Worm (Caenorhabditis elegans): ENCODE data around the gene Y97E10AL.1.

The Y97E10AL.1 gene

ce11 chrV:8028825-8029489, 43.0 kb downstream of the Y97E10AL.1 start, which contains the start of gene oma-2:
TSS of gene oma-2 (plus strand) at chrV:8029439.
- TF ChIP-seq lsy-2 (tag; optimal IDR thresholded peaks at IDR 0.05) (peak in 1 of 2 experiments; percentile 25), zfp-2 (tag; optimal IDR thresholded peaks at IDR 0.05) (no peak), lin-13 (GFP tag; optimal IDR thresholded peaks at IDR 0.05) (peak; percentile 33), F49E8.2 (tag; optimal IDR thresholded peaks at IDR 0.05; ENCODE audit: borderline replicate concordance) (peak; percentile 35), lin-38 (GFP tag; IDR thresholded peaks at IDR 0.05) (peak; percentile 34), unc-130 (GFP tag; optimal IDR thresholded peaks at IDR 0.05) (peak; percentile 33)

ce11 chrV:8031121-8031520, 45.2 kb downstream of the Y97E10AL.1 start, which contains the start of gene vars-1:
TSS of gene vars-1 (plus strand) at chrV:8031411.
- TF ChIP-seq aha-1 (tag): peak; percentile 11
- no peak for TF ChIP-seq lin-29 (GFP tag; IDR thresholded peaks at IDR 0.05)
- TF ChIP-seq egl-43 (GFP tag; IDR thresholded peaks at IDR 0.05): no peak
- TF ChIP-seq F10B5.3 (tag; optimal IDR thresholded peaks at IDR 0.05): no peak
- peak in 1 of 2 experiments; percentile 71 for TF ChIP-seq lsy-2 (tag; optimal IDR thresholded peaks at IDR 0.05)
- no peak for TF ChIP-seq lin-39 (tag; optimal IDR thresholded peaks at IDR 0.05)
- peak; percentile 7 for TF ChIP-seq F49E8.2 (tag; optimal IDR thresholded peaks at IDR 0.05; ENCODE audit: borderline replicate concordance)
- TF ChIP-seq mep-1 (tag; optimal IDR thresholded peaks at IDR 0.05): peak; percentile 17
- TF ChIP-seq Y5F2A.4 (GFP tag; optimal IDR thresholded peaks at IDR 0.05): no peak
- TF ChIP-seq ama-1 (optimal IDR thresholded peaks at IDR 0.05): peak; percentile 33
- no peak for TF ChIP-seq T26A8.4 (GFP tag; IDR thresholded peaks at IDR 0.05)
- no peak for TF ChIP-seq hif-1 (tag; optimal IDR thresholded peaks at IDR 0.05)
- no peak for TF ChIP-seq lim-7 (GFP tag; IDR thresholded peaks at IDR 0.05)
- TF ChIP-seq nhr-28 (tag; optimal IDR thresholded peaks at IDR 0.05): peak; percentile 38
- TF ChIP-seq ZK546.5 (tag; optimal IDR thresholded peaks at IDR 0.05): no peak
- no peak for TF ChIP-seq nhr-10 (tag; optimal IDR thresholded peaks at IDR 0.05)
- no peak for TF ChIP-seq nhr-11 (tag; optimal IDR thresholded peaks at IDR 0.05)
- no peak for TF ChIP-seq nhr-48 (tag; optimal IDR thresholded peaks at IDR 0.05)
- no peak for TF ChIP-seq Y105C5A.15 (GFP tag; IDR thresholded peaks at IDR 0.05)
- no peak for TF ChIP-seq nhr-76 (tag; optimal IDR thresholded peaks at IDR 0.05)
- no peak for TF ChIP-seq mdl-1 (tag; optimal IDR thresholded peaks at IDR 0.05)
- no peak for TF ChIP-seq ztf-11 (tag; optimal IDR thresholded peaks at IDR 0.05)
- TF ChIP-seq zfp-2 (tag; optimal IDR thresholded peaks at IDR 0.05): no peak
- TF ChIP-seq nhr-6 (tag; optimal IDR thresholded peaks at IDR 0.05): peak; percentile 4
- TF ChIP-seq skn-1 (tag; optimal IDR thresholded peaks at IDR 0.05): no peak
- TF ChIP-seq dmd-6 (GFP tag; IDR thresholded peaks at IDR 0.05): 0 out of 2 replicates have a peak, but pooled peaks have one; percentile 13
- no peak for TF ChIP-seq F37D6.2 (tag; optimal IDR thresholded peaks at IDR 0.05)
- TF ChIP-seq daf-16 (GFP tag; optimal IDR thresholded peaks at IDR 0.05): no peak
- peak; percentile 37 for TF ChIP-seq daf-16 (tag; optimal IDR thresholded peaks at IDR 0.05)
- TF ChIP-seq saeg-2 (GFP tag; IDR thresholded peaks at IDR 0.05): no peak
- TF ChIP-seq F44E2.7 (GFP tag; IDR thresholded peaks at IDR 0.05): no peak
- TF ChIP-seq daf-8 (GFP tag; IDR thresholded peaks at IDR 0.05): no peak
- no peak for TF ChIP-seq dmd-8 (GFP tag; IDR thresholded peaks at IDR 0.05)
- TF ChIP-seq zip-11 (GFP tag; IDR thresholded peaks at IDR 0.05): no peak
- no peak for TF ChIP-seq lin-15B (tag; optimal IDR thresholded peaks at IDR 0.05)
- no peak for TF ChIP-seq vab-7 (GFP tag; IDR thresholded peaks at IDR 0.05)
- TF ChIP-seq lir-3 (tag; optimal IDR thresholded peaks at IDR 0.05): no peak
- no peak for TF ChIP-seq jun-1 (tag; optimal IDR thresholded peaks at IDR 0.05)
- TF ChIP-seq D1046.2 (GFP tag; IDR thresholded peaks at IDR 0.05): no peak
- TF ChIP-seq dve-1 (tag; optimal IDR thresholded peaks at IDR 0.05; ENCODE audit: insufficient read depth): no peak
- TF ChIP-seq madf-9 (GFP tag; conservative IDR thresholded peaks at IDR 0.05): no peak
- TF ChIP-seq nhr-41 (GFP tag; IDR thresholded peaks at IDR 0.05): no peak
- no peak for TF ChIP-seq daf-19 (GFP tag; conservative IDR thresholded peaks at IDR 0.05)
- TF ChIP-seq ceh-28 (tag; optimal IDR thresholded peaks at IDR 0.05): no peak
- TF ChIP-seq nhr-25 (tag; optimal IDR thresholded peaks at IDR 0.05; ENCODE audit: borderline replicate concordance, insufficient read depth): no peak
- TF ChIP-seq hmg-1.1 (GFP tag; IDR thresholded peaks at IDR 0.05): no peak
- no peak for TF ChIP-seq pqm-1 (tag; optimal IDR thresholded peaks at IDR 0.05)

Measured in whole organism, L4 larva.